Worm (Caenorhabditis elegans) whole organism, L4 larva: ENCODE data around the gene sre-31.

Experiments
- lsy-2 ChIP-seq, 2 experiments: fragments of 150-350 bp in 1 of 2; sonication (generic microtip) in 1 of 2; optimal IDR thresholded peaks; 2 replicates each; lab custom pipeline; 2014 to 2017; ENCODE audit warnings: missing biosample characterization in 2 of 2, missing genetic modification characterization in 2 of 2
- nhr-25 ChIP-seq: sonication (generic microtip); optimal IDR thresholded peaks from 2 replicates; lab custom pipeline; 2017; ENCODE audit warnings: missing genetic modification characterization, mild to moderate bottlenecking, missing compliant biosample characterization, antibody characterized with exemption, moderate library complexity, borderline replicate concordance; ENCODE audit not compliant: insufficient read depth
- zip-2 ChIP-seq: fragments of 150-350 bp; optimal IDR thresholded peaks from 2 replicates; lab custom pipeline; 2014; ENCODE audit warnings: missing biosample characterization, missing genetic modification characterization

DNA sequence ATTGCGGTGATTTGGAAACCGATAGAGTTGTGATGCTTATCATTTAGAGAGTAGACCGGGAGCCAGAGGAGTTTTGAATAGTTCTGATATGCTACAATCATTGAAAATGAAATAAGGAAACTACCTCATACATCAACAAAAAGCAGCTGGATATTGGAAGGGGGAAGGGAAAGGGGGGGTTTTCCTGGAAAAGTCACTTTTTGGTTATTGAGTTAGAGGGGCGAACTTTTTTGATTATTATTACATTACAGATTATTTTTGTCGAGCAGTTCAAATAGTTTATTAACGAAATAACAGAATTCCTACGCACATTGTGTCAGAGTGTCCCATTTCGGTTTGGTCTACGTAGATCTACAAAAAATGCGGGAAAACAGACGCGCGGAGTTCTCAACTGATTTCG is 21.8 kb downstream of the sre-31 start, which contains the start of gene sre-42:
- TF ChIP-seq lsy-2 (tag; optimal IDR thresholded peaks at IDR 0.05; lab: Kevin White, UChicago) (no peak), zip-2 (tag; lab: Kevin White, UChicago) (no peak), nhr-25 (tag; lab: Kevin White, UChicago) (no peak)
